Fruit fly (Drosophila melanogaster) S2 (cell line): ENCODE measurements around the gene Eig71Ea.

Source experiments
- CG8478 ChIP-seq: fragments of >200 bp; optimal IDR thresholded peaks from 2 replicates; lab custom pipeline; 2018
- CTCF ChIP-seq, 2 experiments: fragments of >200 bp; optimal IDR thresholded peaks; 2 replicates each; lab custom pipeline; 2018

DNA sequence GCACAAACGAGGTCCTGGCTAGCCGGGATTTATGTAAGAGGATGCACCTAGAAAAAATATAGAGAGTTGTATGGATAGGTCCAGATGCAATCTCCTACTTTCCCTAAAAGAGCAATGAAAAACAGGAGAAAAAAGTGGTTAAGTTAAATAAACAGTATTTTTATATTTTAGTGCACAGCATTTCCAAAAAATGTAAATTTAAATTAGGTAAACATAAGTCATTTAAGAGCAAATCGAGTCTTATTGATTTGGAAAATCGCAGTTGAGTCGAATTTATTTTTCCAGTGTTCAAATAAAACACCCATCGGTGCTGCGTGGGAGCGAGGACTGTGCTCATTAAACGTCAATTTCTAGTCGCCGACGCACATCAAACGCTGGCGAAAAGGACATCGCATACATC is 16.3 kb upstream of the Eig71Ea start:
- no peak for TF ChIP-seq CG8478 (lab: Kevin White, UChicago)
- no peak for TF ChIP-seq CTCF (optimal IDR thresholded peaks at IDR 0.05; lab: Kevin White, UChicago)
